Fruit fly (Drosophila melanogaster): ENCODE measurements around the gene mei-38.

DNA sequence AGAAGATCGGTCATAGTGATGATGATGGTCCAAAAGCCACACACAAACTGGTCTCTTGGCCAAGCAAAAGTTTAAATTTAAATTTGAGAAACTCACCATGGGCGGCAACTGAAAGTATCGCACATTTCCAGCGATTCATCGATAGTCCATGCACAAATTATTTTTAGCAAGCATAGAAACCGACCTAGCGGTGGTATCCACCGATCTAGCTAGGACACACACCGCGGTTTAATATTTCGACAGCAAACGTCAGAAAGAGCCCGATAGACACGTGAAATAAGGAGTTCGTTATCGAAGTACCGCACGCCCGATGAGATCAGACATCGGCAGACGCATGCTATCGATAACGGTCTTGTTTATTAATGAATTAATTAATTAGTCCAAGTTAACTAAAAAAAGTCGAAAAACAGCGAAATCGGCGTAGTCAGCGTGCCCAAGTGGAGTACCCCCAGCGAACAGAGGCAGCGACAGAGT is 35.9 kb downstream of the mei-38 start, which contains the start of gene CG14795:
- no peak for TF ChIP-seq toe (GFP tag; optimal IDR thresholded peaks at IDR 0.05)
- TF ChIP-seq CG33017 (tag; optimal IDR thresholded peaks at IDR 0.05), result no peak
- peak; percentile 82 for TF ChIP-seq Mnt (GFP tag; optimal IDR thresholded peaks at IDR 0.05)
- TF ChIP-seq CG12768 (GFP tag; optimal IDR thresholded peaks at IDR 0.05), result no peak
- TF ChIP-seq kay (GFP tag; ENCODE audit: borderline replicate concordance), result no peak
- TF ChIP-seq CG1620 (GFP tag; optimal IDR thresholded peaks at IDR 0.05), result peak; percentile 0
- no peak for TF ChIP-seq cnc (optimal IDR thresholded peaks at IDR 0.05)
- no peak for TF ChIP-seq Crg-1 (GFP tag; optimal IDR thresholded peaks at IDR 0.05)
- peak; percentile 23 for TF ChIP-seq pad (GFP tag; optimal IDR thresholded peaks at IDR 0.05)
- TF ChIP-seq CG7045 (GFP tag; optimal IDR thresholded peaks at IDR 0.05), result no peak
- no peak for TF ChIP-seq CG11617 (GFP tag; optimal IDR thresholded peaks at IDR 0.05)
- peak; percentile 5 for TF ChIP-seq cic (GFP tag; optimal IDR thresholded peaks at IDR 0.05)
- TF ChIP-seq Hr96 (GFP tag; optimal IDR thresholded peaks at IDR 0.05), result no peak
- TF ChIP-seq CG14711 (tag; optimal IDR thresholded peaks at IDR 0.05), result peak; percentile 15

All from whole organism, adult.